Worm (Caenorhabditis elegans): Measurements from ENCODE around the gene far-4.

- no peak for TF ChIP-seq flt-1 (GFP tag; IDR thresholded peaks at IDR 0.05)
- TF ChIP-seq cog-1 (tag; optimal IDR thresholded peaks at IDR 0.05) = no peak
- TF ChIP-seq ztf-23 (GFP tag; IDR thresholded peaks at IDR 0.05) = no peak
- TF ChIP-seq T22C8.4 (GFP tag; IDR thresholded peaks at IDR 0.05) = no peak
- no peak for TF ChIP-seq tab-1 (GFP tag; IDR thresholded peaks at IDR 0.05)
- no peak for TF ChIP-seq klf-2 (GFP tag; conservative IDR thresholded peaks at IDR 0.05)
- no peak for TF ChIP-seq ref-1 (GFP tag; conservative IDR thresholded peaks at IDR 0.05)
These were observed 9.8 kb upstream of the far-4 start for ce11 chrV:13009271-13009670.

Data from whole organism, midembryonic.